Worm (Caenorhabditis elegans) whole organism, L4/young adult: ENCODE data around the gene C54F6.20.

Source experiments
- W03F9.2 ChIP-seq: fragments of 150-350 bp; optimal IDR thresholded peaks from 2 replicates; lab custom pipeline; 2014; ENCODE audit warnings: missing biosample characterization, missing genetic modification characterization
- dao-5 ChIP-seq: sonication (generic microtip); optimal IDR thresholded peaks from 2 replicates; lab custom pipeline; 2016; ENCODE audit warnings: missing genotype, missing genetic modification characterization, moderate library complexity, missing compliant biosample characterization
- him-1 ChIP-seq: sonication (generic microtip); optimal IDR thresholded peaks from 2 replicates; lab custom pipeline; 2016; ENCODE audit warnings: missing genotype, missing genetic modification reagents, missing genetic modification characterization, missing compliant biosample characterization

- no peak for TF ChIP-seq him-1 (tag; lab: Kevin White, UChicago)
- no peak for TF ChIP-seq dao-5
- no peak for TF ChIP-seq W03F9.2
These were observed 43.6 kb upstream of the C54F6.20 start, which contains the start of gene C18B10.6 for ce11 chrV:7480949-7481348.
